Fruit fly (Drosophila melanogaster): ENCODE measurements around the gene mmy.

The mmy gene

dm6 chr2L:6473076-6474037, at the start of gene mmy:
TSS of gene mmy (minus strand) at chr2L:6473904.
- no peak for TF ChIP-seq Clk (GFP tag; optimal IDR thresholded peaks at IDR 0.05)
- peak; percentile 42 for TF ChIP-seq tj (GFP tag; optimal IDR thresholded peaks at IDR 0.05)
- peak; percentile 25 for TF ChIP-seq bab1 (GFP tag; optimal IDR thresholded peaks at IDR 0.05)
- peak; percentile 34 for TF ChIP-seq CG1620 (GFP tag; optimal IDR thresholded peaks at IDR 0.05)
- TF ChIP-seq ovo (GFP tag; optimal IDR thresholded peaks at IDR 0.05) = peak; percentile 33
- no peak for TF ChIP-seq CG14711 (tag; optimal IDR thresholded peaks at IDR 0.05)
- peak; percentile 2 for TF ChIP-seq pad (GFP tag; optimal IDR thresholded peaks at IDR 0.05)
- TF ChIP-seq CG5204 (GFP tag; optimal IDR thresholded peaks at IDR 0.05) = no peak
- peak; percentile 39 for TF ChIP-seq Hr96 (GFP tag; optimal IDR thresholded peaks at IDR 0.05)
- TF ChIP-seq CG12768 (GFP tag; optimal IDR thresholded peaks at IDR 0.05) = peak; percentile 73
- no peak for TF ChIP-seq cnc (optimal IDR thresholded peaks at IDR 0.05)
- TF ChIP-seq Mnt (GFP tag; optimal IDR thresholded peaks at IDR 0.05) = peak; percentile 69
- peak; percentile 59 for TF ChIP-seq CG11617 (GFP tag; optimal IDR thresholded peaks at IDR 0.05)
- TF ChIP-seq CG33017 (tag; optimal IDR thresholded peaks at IDR 0.05) = no peak
- peak; percentile 17 for TF ChIP-seq toe (GFP tag; optimal IDR thresholded peaks at IDR 0.05)
- peak; percentile 14 for TF ChIP-seq Crg-1 (GFP tag; optimal IDR thresholded peaks at IDR 0.05)
- TF ChIP-seq CG7101 (tag; optimal IDR thresholded peaks at IDR 0.05) = no peak
- TF ChIP-seq cic (GFP tag; optimal IDR thresholded peaks at IDR 0.05) = peak; percentile 94
- TF ChIP-seq CG7045 (GFP tag; optimal IDR thresholded peaks at IDR 0.05) = no peak
- TF ChIP-seq kay (GFP tag; ENCODE audit: borderline replicate concordance) = no peak

DNA sequence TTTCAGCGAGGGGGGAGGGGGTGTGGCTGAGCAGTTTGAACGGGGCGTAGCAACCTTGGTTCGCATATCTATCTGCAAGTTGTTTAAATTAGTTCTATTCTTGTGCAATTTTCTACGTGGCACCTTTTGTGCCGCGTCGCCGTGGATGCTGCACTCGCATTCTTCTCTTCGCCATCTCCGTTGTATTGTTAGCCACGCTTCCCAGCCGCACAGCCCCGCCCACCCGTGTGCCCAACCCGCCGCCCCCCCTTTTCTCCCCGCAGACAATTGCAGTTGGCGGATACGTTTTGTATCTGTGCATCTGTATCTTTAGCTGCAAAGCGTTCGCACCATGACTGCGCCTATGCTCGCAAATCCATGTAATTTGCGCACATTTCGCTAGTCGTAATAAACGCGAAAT, 40.2 kb upstream of the mmy start:
- TF ChIP-seq CG12768 (GFP tag; optimal IDR thresholded peaks at IDR 0.05) = peak; percentile 51
- TF ChIP-seq CG1620 (GFP tag; optimal IDR thresholded peaks at IDR 0.05) = no peak

DNA sequence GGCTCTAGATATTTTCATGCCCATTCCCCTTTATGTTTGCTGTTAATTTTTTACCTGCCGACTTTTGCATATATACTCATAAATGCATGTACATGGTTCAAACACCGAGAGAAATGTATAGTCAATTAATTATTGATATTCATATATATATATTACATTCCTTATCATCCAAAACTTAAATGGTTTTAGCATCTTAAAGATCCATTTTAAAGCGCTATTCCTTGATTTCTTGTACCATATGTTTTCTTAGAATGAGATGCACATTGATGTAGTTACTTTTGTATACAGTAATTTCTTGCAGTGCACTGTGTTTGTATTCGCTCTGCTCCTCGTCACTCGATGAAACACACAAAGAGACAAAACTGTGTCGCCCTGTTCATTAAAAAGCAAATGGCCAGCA, 35.0 kb upstream of the mmy start:
- TF ChIP-seq CG11617 (GFP tag; optimal IDR thresholded peaks at IDR 0.05) (no peak), CG5204 (GFP tag; optimal IDR thresholded peaks at IDR 0.05) (no peak)

DNA sequence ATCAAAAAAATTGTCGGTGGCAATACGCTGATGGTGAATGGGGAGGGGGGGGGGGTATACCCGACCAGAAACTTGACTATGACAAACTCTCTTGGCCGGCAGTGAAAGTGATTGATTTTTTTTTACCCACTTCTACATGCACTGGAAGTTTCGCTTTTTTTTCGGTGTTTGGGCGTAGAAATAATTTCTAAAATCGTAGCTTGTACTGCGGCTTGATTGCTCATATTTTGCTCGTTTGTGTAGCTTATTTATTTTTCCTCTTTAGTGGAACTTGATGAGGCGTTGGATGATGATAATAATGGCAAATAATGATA, 30.0 kb upstream of the mmy start:
- TF ChIP-seq kay (GFP tag; ENCODE audit: borderline replicate concordance) (no peak), cnc (optimal IDR thresholded peaks at IDR 0.05) (no peak), Mnt (GFP tag; optimal IDR thresholded peaks at IDR 0.05) (no peak), bab1 (GFP tag; optimal IDR thresholded peaks at IDR 0.05) (no peak), CG11617 (GFP tag; optimal IDR thresholded peaks at IDR 0.05) (no peak), CG33017 (tag; optimal IDR thresholded peaks at IDR 0.05) (no peak), toe (GFP tag; optimal IDR thresholded peaks at IDR 0.05) (no peak), CG12768 (GFP tag; optimal IDR thresholded peaks at IDR 0.05) (no peak), cic (GFP tag; optimal IDR thresholded peaks at IDR 0.05) (no peak), Crg-1 (GFP tag; optimal IDR thresholded peaks at IDR 0.05) (no peak), ovo (GFP tag; optimal IDR thresholded peaks at IDR 0.05) (no peak), CG5204 (GFP tag; optimal IDR thresholded peaks at IDR 0.05) (no peak), CG14711 (tag; optimal IDR thresholded peaks at IDR 0.05) (no peak), tj (GFP tag; optimal IDR thresholded peaks at IDR 0.05) (no peak), pad (GFP tag; optimal IDR thresholded peaks at IDR 0.05) (no peak), Hr96 (GFP tag; optimal IDR thresholded peaks at IDR 0.05) (no peak), Clk (GFP tag; optimal IDR thresholded peaks at IDR 0.05) (no peak), CG1620 (GFP tag; optimal IDR thresholded peaks at IDR 0.05) (no peak), CG7045 (GFP tag; optimal IDR thresholded peaks at IDR 0.05) (no peak), CG7101 (tag; optimal IDR thresholded peaks at IDR 0.05) (no peak)

- TF ChIP-seq bab1 (GFP tag; optimal IDR thresholded peaks at IDR 0.05) (no peak), CG1620 (GFP tag; optimal IDR thresholded peaks at IDR 0.05) (no peak), CG14711 (tag; optimal IDR thresholded peaks at IDR 0.05) (no peak), toe (GFP tag; optimal IDR thresholded peaks at IDR 0.05) (no peak), ovo (GFP tag; optimal IDR thresholded peaks at IDR 0.05) (no peak), pad (GFP tag; optimal IDR thresholded peaks at IDR 0.05) (no peak), CG12768 (GFP tag; optimal IDR thresholded peaks at IDR 0.05) (no peak), CG7101 (tag; optimal IDR thresholded peaks at IDR 0.05) (no peak), CG5204 (GFP tag; optimal IDR thresholded peaks at IDR 0.05) (no peak), CG11617 (GFP tag; optimal IDR thresholded peaks at IDR 0.05) (no peak), Clk (GFP tag; optimal IDR thresholded peaks at IDR 0.05) (no peak)
These were observed 29.4 kb upstream of the mmy start for dm6 chr2L:6502887-6503723.

- TF ChIP-seq cnc (optimal IDR thresholded peaks at IDR 0.05) (no peak), bab1 (GFP tag; optimal IDR thresholded peaks at IDR 0.05) (no peak), pad (GFP tag; optimal IDR thresholded peaks at IDR 0.05) (no peak)
These were observed 27.1 kb upstream of the mmy start for dm6 chr2L:6500648-6501325.

All from whole organism, adult.